Worm (Caenorhabditis elegans): Measurements from ENCODE around the gene let-754.

let-754 gene

DNA sequence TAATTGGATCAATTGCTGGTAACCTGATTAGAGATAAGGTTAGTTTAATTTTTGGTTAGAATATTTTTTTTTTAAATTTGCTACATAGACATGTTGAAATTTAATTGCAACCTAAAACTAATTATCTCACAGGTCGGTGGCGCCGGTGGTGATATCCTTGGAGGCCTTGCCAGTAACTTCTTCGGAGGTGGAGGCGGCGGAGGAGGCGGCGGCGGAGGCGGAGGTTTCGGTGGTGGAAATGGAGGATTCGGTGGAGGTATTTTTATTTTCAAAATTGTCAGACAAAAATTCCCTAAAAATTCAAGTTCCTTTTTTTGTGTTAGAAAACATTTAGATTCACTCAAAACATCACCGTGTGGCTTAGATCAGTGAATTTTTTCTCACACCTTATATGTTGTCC lies 28.1 kb upstream of the let-754 start:
- TF ChIP-seq egl-18 (GFP tag; IDR thresholded peaks at IDR 0.05) (no peak), C06A6.2 (GFP tag; conservative IDR thresholded peaks at IDR 0.05) (no peak), zfh-2 (GFP tag; conservative IDR thresholded peaks at IDR 0.05) (peak; percentile 65), atf-7 (tag; optimal IDR thresholded peaks at IDR 0.05) (no peak), hrde-1 (tag; optimal IDR thresholded peaks at IDR 0.05; ENCODE audit: borderline replicate concordance) (no peak), madf-6 (GFP tag; IDR thresholded peaks at IDR 0.05) (peak; percentile 31; the same call in 1 of the 2 replicates)

DNA sequence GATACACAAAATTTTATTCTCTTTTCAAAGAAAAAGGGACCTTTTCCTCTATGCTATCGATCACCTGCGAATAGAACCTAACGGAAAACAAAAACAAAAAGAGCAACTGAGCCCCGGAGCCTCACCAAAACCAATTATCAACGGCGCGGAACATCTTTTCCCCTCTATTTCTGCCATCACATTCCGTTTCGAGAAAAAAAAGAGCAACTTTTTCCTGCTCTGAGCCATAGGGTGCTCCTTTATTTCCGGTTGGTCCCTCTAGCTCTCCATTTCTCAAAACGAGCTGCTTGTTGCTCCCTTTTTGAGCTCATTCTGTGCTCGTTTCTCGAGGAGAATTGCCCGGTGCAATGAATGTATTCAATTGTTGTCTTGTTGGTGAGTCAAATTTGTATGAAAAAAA lies 26.6 kb upstream of the let-754 start, which contains the start of gene clp-1:
TSS of gene clp-1 (plus strand) at position 301 of the 400 bp plus-strand sequence.
- no peak for TF ChIP-seq let-607 (tag; optimal IDR thresholded peaks at IDR 0.05)
- no peak for TF ChIP-seq snpc-1.1 (tag; optimal IDR thresholded peaks at IDR 0.05; ENCODE audit: insufficient read depth)
- no peak for TF ChIP-seq nhr-90 (tag; optimal IDR thresholded peaks at IDR 0.05)
- TF ChIP-seq nhr-179 (tag; optimal IDR thresholded peaks at IDR 0.05), result no peak
- TF ChIP-seq unc-62 (GFP tag; optimal IDR thresholded peaks at IDR 0.05), result no peak
- no peak for TF ChIP-seq zfh-2 (GFP tag; conservative IDR thresholded peaks at IDR 0.05)
- TF ChIP-seq repo-1 (tag; optimal IDR thresholded peaks at IDR 0.05), result no peak
- TF ChIP-seq F22D6.2 (tag; optimal IDR thresholded peaks at IDR 0.05), result no peak
- no peak for TF ChIP-seq madf-3 (GFP tag; IDR thresholded peaks at IDR 0.05)
- no peak for TF ChIP-seq ztf-22 (GFP tag; optimal IDR thresholded peaks at IDR 0.05)
- no peak for TF ChIP-seq Y95B8A.8 (GFP tag; IDR thresholded peaks at IDR 0.05)
- TF ChIP-seq ceh-91 (GFP tag; IDR thresholded peaks at IDR 0.05), result no peak
- no peak for TF ChIP-seq hmg-20 (GFP tag; IDR thresholded peaks at IDR 0.05)

DNA sequence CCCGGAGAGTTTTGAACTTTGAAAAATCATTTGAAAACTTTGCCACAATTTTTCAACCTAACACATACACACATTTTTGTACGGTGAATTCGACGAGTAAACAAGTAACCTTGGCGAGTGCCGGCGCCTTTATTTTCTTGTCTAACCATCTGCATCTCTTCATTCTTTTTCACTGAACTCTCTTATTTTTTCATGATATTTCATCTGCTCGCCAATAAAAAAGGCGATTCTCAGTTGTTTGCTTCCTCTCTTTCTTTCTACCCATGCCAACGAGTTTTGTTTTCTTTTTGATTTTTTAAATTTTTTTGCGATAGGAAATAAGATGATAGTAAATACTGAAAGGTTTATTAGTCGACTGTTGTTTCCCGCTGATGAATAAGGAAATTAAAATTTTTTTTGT lies 25.6 kb upstream of the let-754 start:
- TF ChIP-seq ZK185.1 (tag; optimal IDR thresholded peaks at IDR 0.05; ENCODE audit: poor library complexity, severe bottlenecking) (peak; percentile 33), cebp-2 (GFP tag; IDR thresholded peaks at IDR 0.05) (no peak), xnd-1 (tag; optimal IDR thresholded peaks at IDR 0.05) (no peak), unc-130 (GFP tag; optimal IDR thresholded peaks at IDR 0.05) (no peak), hmg-1.2 (GFP tag; IDR thresholded peaks at IDR 0.05) (peak; percentile 93), pbrm-1 (GFP tag; IDR thresholded peaks at IDR 0.05) (peak; percentile 38), hrde-1 (tag; optimal IDR thresholded peaks at IDR 0.05; ENCODE audit: borderline replicate concordance) (no peak), nhr-80 (tag; optimal IDR thresholded peaks at IDR 0.05) (peak; percentile 38), B0261.1 (tag; optimal IDR thresholded peaks at IDR 0.05) (peak; percentile 41), pha-4 (tag; optimal IDR thresholded peaks at IDR 0.05) (peak; percentile 14), zfh-2 (GFP tag; conservative IDR thresholded peaks at IDR 0.05) (no peak), lin-54 (GFP tag; optimal IDR thresholded peaks at IDR 0.05) (no peak), rec-8 (tag; optimal IDR thresholded peaks at IDR 0.05) (no peak), bed-1 (GFP tag; IDR thresholded peaks at IDR 0.05) (no peak), attf-5 (GFP tag; optimal IDR thresholded peaks at IDR 0.05) (peak; percentile 59), lin-40 (tag; optimal IDR thresholded peaks at IDR 0.05) (peak; percentile 15), akir-1 (GFP tag; optimal IDR thresholded peaks at IDR 0.05) (no peak), repo-1 (tag; optimal IDR thresholded peaks at IDR 0.05) (no peak)

DNA sequence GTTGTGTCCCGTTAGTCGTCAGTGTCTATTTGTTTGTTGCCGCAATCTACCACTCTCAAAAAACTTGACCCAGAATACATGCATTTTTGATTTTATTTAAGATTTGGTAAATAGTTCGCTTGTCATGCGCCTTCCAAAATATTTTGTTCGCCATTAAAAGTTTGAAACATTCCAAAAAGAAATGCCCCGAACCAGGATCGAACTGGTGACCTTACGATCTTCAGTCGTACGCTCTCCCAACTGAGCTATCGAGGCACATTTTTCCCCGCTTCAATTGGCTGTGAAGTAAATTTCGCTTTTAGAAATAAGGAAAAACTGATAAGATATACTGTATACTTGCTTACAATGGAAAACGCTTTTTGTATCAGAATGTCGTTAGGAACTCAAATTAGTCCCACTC lies 25.2 kb upstream of the let-754 start:
- TF ChIP-seq ceh-58 (GFP tag; IDR thresholded peaks at IDR 0.05), result no peak
- TF ChIP-seq ZK185.1 (tag; optimal IDR thresholded peaks at IDR 0.05; ENCODE audit: poor library complexity, severe bottlenecking), result no peak
- no peak for TF ChIP-seq pha-4 (tag; optimal IDR thresholded peaks at IDR 0.05)
- no peak for TF ChIP-seq sea-2 (GFP tag; IDR thresholded peaks at IDR 0.05)
- no peak for TF ChIP-seq hrde-1 (tag; optimal IDR thresholded peaks at IDR 0.05; ENCODE audit: borderline replicate concordance)
- TF ChIP-seq ztf-18 (tag; optimal IDR thresholded peaks at IDR 0.05), result peak; percentile 35
- no peak for TF ChIP-seq ceh-91 (GFP tag; IDR thresholded peaks at IDR 0.05)
- peak; percentile 66 for TF ChIP-seq lin-26 (GFP tag; IDR thresholded peaks at IDR 0.05)
- no peak for TF ChIP-seq dpff-1 (tag; optimal IDR thresholded peaks at IDR 0.05)
- TF ChIP-seq madf-8 (GFP tag; conservative IDR thresholded peaks at IDR 0.05), result no peak
- TF ChIP-seq F57C9.4 (tag; optimal IDR thresholded peaks at IDR 0.05), result no peak
- no peak for TF ChIP-seq lsy-27 (tag; optimal IDR thresholded peaks at IDR 0.05; ENCODE audit: borderline replicate concordance, insufficient read depth)
- TF ChIP-seq madf-6 (GFP tag; IDR thresholded peaks at IDR 0.05), result peak; percentile 61; the same call in 1 of the 2 replicates
- no peak for TF ChIP-seq C17E4.6 (GFP tag; IDR thresholded peaks at IDR 0.05)
- no peak for TF ChIP-seq snpc-4 (GFP tag; optimal IDR thresholded peaks at IDR 0.05)
- TF ChIP-seq snpc-4 (tag; optimal IDR thresholded peaks at IDR 0.05), result no peak

Data from whole organism, young adult.